Fruit fly (Drosophila melanogaster): ENCODE measurements around the gene Eip63F-1.

Eip63F-1 gene

dm6 chr3L:3882046-3882445 is 53.4 kb downstream of the Eip63F-1 start:
- TF ChIP-seq CG6276 (GFP tag; optimal IDR thresholded peaks at IDR 0.05) (no peak), CG8119 (GFP tag; IDR thresholded peaks at IDR 0.05) (no peak), net (GFP tag; optimal IDR thresholded peaks at IDR 0.05) (no peak), Met (GFP tag; optimal IDR thresholded peaks at IDR 0.05) (no peak), CG31627 (GFP tag; optimal IDR thresholded peaks at IDR 0.05) (peak; percentile 8), Eip75B (GFP tag; optimal IDR thresholded peaks at IDR 0.05) (no peak), Eip93F (GFP tag; optimal IDR thresholded peaks at IDR 0.05) (no peak), Eip78C (GFP tag) (peak; percentile 17), Gug (GFP tag; IDR thresholded peaks at IDR 0.05) (no peak), spab (GFP tag; optimal IDR thresholded peaks at IDR 0.05) (no peak), CG6163 (GFP tag; IDR thresholded peaks at IDR 0.05) (no peak), CG10631 (GFP tag; optimal IDR thresholded peaks at IDR 0.05) (no peak), acj6 (GFP tag; optimal IDR thresholded peaks at IDR 0.05) (no peak), CG3919 (GFP tag; optimal IDR thresholded peaks at IDR 0.05) (no peak), Lpt (GFP tag; optimal IDR thresholded peaks at IDR 0.05) (no peak), lz (GFP tag; optimal IDR thresholded peaks at IDR 0.05) (no peak), fd59A (GFP tag; optimal IDR thresholded peaks at IDR 0.05) (no peak)

DNA sequence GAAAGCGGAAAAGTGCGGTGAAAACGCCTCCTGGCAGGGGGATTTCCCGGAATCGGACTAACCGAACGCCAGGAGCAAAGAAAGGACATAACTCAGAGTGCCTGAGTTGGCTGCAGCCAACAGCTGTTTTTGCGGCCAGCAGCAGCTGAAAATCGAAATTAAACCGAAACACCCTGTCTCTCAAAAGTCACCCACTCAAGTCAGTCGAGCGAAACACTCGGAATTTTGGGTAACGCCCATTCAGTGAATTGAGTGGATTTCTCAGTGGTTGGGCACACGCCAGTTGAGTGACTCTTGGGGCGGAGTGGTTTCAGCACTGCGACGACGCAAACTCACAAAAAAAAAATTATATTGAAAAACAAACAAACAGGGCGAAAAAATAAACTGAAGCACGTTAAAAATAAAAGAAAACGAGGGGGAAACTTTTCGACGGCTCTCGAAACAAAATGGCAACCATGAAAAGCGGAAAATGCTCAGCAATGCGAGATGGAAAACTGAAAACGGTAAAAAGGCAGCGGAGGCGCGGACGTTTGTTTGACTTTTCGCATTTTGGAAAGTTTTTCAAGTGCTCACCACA is 56.6 kb downstream of the Eip63F-1 start:
- peak; percentile 73 for TF ChIP-seq CG1621 (tag; optimal IDR thresholded peaks at IDR 0.05)
- TF ChIP-seq CG7368 (GFP tag; optimal IDR thresholded peaks at IDR 0.05) = peak; percentile 77
- peak; percentile 79 for TF ChIP-seq spab (GFP tag; optimal IDR thresholded peaks at IDR 0.05)
- no peak for TF ChIP-seq cyc (GFP tag; optimal IDR thresholded peaks at IDR 0.05)
- TF ChIP-seq Hr4 (GFP tag; optimal IDR thresholded peaks at IDR 0.05) = peak; percentile 22
- no peak for TF ChIP-seq fd59A (GFP tag; optimal IDR thresholded peaks at IDR 0.05)
- TF ChIP-seq Eip75B (GFP tag; optimal IDR thresholded peaks at IDR 0.05) = peak; percentile 66
- TF ChIP-seq Sox102F (GFP tag; optimal IDR thresholded peaks at IDR 0.05) = peak; percentile 24
- TF ChIP-seq CG16779 (tag; optimal IDR thresholded peaks at IDR 0.05) = peak; percentile 82
- peak; percentile 59 for TF ChIP-seq CG34406 (GFP tag; optimal IDR thresholded peaks at IDR 0.05)
- TF ChIP-seq CG6276 (GFP tag; optimal IDR thresholded peaks at IDR 0.05) = peak; percentile 86
- TF ChIP-seq Eip78C (GFP tag) = peak; percentile 74
- TF ChIP-seq eg (GFP tag; IDR thresholded peaks at IDR 0.05) = peak; percentile 97
- TF ChIP-seq salr (GFP tag; optimal IDR thresholded peaks at IDR 0.05) = peak; percentile 14 to 42
- no peak for TF ChIP-seq lz (GFP tag; optimal IDR thresholded peaks at IDR 0.05)
- TF ChIP-seq CG11902 (GFP tag; optimal IDR thresholded peaks at IDR 0.05) = no peak
- TF ChIP-seq Gug (GFP tag; IDR thresholded peaks at IDR 0.05) = peak; percentile 49; the same call in 1 of the 2 replicates
- no peak for TF ChIP-seq Sox15 (GFP tag; optimal IDR thresholded peaks at IDR 0.05)
- peak; percentile 23 for TF ChIP-seq CG32006 (GFP tag; optimal IDR thresholded peaks at IDR 0.05)
- peak; percentile 84 to 93 for TF ChIP-seq ss (GFP tag; optimal IDR thresholded peaks at IDR 0.05)
- TF ChIP-seq CG6163 (GFP tag; IDR thresholded peaks at IDR 0.05) = peak; percentile 96
- TF ChIP-seq CG4318 (GFP tag; optimal IDR thresholded peaks at IDR 0.05) = no peak
- no peak for TF ChIP-seq acj6 (GFP tag; optimal IDR thresholded peaks at IDR 0.05)
- TF ChIP-seq fkh (GFP tag; optimal IDR thresholded peaks at IDR 0.05) = no peak
- peak; percentile 35 for TF ChIP-seq vri (GFP tag; optimal IDR thresholded peaks at IDR 0.05)
- peak; percentile 15 for TF ChIP-seq OdsH (GFP tag; optimal IDR thresholded peaks at IDR 0.05)
- TF ChIP-seq Lpt (GFP tag; optimal IDR thresholded peaks at IDR 0.05) = peak; percentile 61
- TF ChIP-seq CG8119 (GFP tag; IDR thresholded peaks at IDR 0.05) = peak; percentile 92
- no peak for TF ChIP-seq CG11762 (GFP tag; optimal IDR thresholded peaks at IDR 0.05; ENCODE audit: insufficient read depth)
- TF ChIP-seq topi (GFP tag; optimal IDR thresholded peaks at IDR 0.05) = peak; percentile 14
- TF ChIP-seq CG31627 (GFP tag; optimal IDR thresholded peaks at IDR 0.05) = no peak
- TF ChIP-seq pdm3 (GFP tag; optimal IDR thresholded peaks at IDR 0.05) = peak; percentile 37
- TF ChIP-seq Hr39 (GFP tag; optimal IDR thresholded peaks at IDR 0.05) = no peak
- no peak for TF ChIP-seq svp (GFP tag)
- peak; percentile 51 for TF ChIP-seq achi (GFP tag; optimal IDR thresholded peaks at IDR 0.05)
- TF ChIP-seq Blimp-1 (GFP tag; optimal IDR thresholded peaks at IDR 0.05) = no peak
- peak; percentile 27 for TF ChIP-seq fd85E (GFP tag; optimal IDR thresholded peaks at IDR 0.05)
- peak; percentile 49 for TF ChIP-seq Ets96B (tag; optimal IDR thresholded peaks at IDR 0.05)
- no peak for TF ChIP-seq Eip93F (GFP tag; optimal IDR thresholded peaks at IDR 0.05)
- no peak for TF ChIP-seq Met (GFP tag; optimal IDR thresholded peaks at IDR 0.05)
- peak; percentile 53 for TF ChIP-seq dsx (GFP tag; optimal IDR thresholded peaks at IDR 0.05; ENCODE audit: poor library complexity, severe bottlenecking)
- TF ChIP-seq CG15336 (GFP tag; IDR thresholded peaks at IDR 0.05) = peak; percentile 83
- TF ChIP-seq Hr38 (GFP tag; optimal IDR thresholded peaks at IDR 0.05) = no peak
- TF ChIP-seq CG6808 (GFP tag; optimal IDR thresholded peaks at IDR 0.05) = peak; percentile 84

All from whole organism, prepupa.